Worm (Caenorhabditis elegans) whole organism, L4 larva: ENCODE data around the gene F46E10.2.

Experiments
- F10B5.3 ChIP-seq: sonication (generic microtip); optimal IDR thresholded peaks from 2 replicates; lab custom pipeline; 2016; ENCODE audit warnings: mild to moderate bottlenecking, missing genetic modification characterization, missing compliant biosample characterization
- F26F4.8 ChIP-seq: fragments of 200-800 bp; sonication (Bioruptor generic); conservative IDR thresholded peaks from 2 replicates; pipeline ENCODE4 v1.3.6; 2022; ENCODE audit warnings: missing genetic modification characterization, missing compliant biosample characterization
- F37D6.2 ChIP-seq: sonication (generic microtip); optimal IDR thresholded peaks from 2 replicates; lab custom pipeline; 2016; ENCODE audit warnings: mild to moderate bottlenecking, missing genetic modification characterization, missing compliant biosample characterization
- Y5F2A.4 ChIP-seq: fragments of 200-800 bp; sonication (Bioruptor generic); optimal IDR thresholded peaks from 2 replicates; lab custom pipeline; 2018; ENCODE audit warnings: mild to moderate bottlenecking, missing genetic modification characterization, missing compliant biosample characterization
- Y75B8A.6 ChIP-seq: fragments of 200-800 bp; sonication (Bioruptor generic); IDR thresholded peaks from 2 replicates; pipeline ENCODE4 v1.3.6; 2022; ENCODE audit warnings: missing genetic modification reagents, missing genetic modification characterization, missing compliant biosample characterization
- aha-1 ChIP-seq: fragments of 150-350 bp; peaks from one replicate; lab custom pipeline; 2014; ENCODE audit warnings: missing biosample characterization, missing genetic modification characterization
- ceh-32 ChIP-seq: sonication (generic microtip); optimal IDR thresholded peaks from 2 replicates; lab custom pipeline; 2016; ENCODE audit warnings: mild to moderate bottlenecking, missing genetic modification characterization, missing compliant biosample characterization; ENCODE audit not compliant: poor library complexity
- ceh-44 ChIP-seq: fragments of 200-800 bp; sonication (Bioruptor generic); IDR thresholded peaks from 2 replicates; pipeline ENCODE4 v1.3.6; 2022; ENCODE audit warnings: missing genetic modification reagents, missing genetic modification characterization, missing compliant biosample characterization
- ceh-62 ChIP-seq: sonication (generic microtip); optimal IDR thresholded peaks from 2 replicates; lab custom pipeline; 2017; ENCODE audit warnings: missing biosample characterization, missing genetic modification characterization
- cey-2 ChIP-seq: sonication (generic microtip); optimal IDR thresholded peaks from 3 replicates; lab custom pipeline; 2017; ENCODE audit warnings: missing genetic modification characterization, mild to moderate bottlenecking, missing compliant biosample characterization, antibody characterized with exemption, borderline replicate concordance; ENCODE audit not compliant: insufficient read depth
- daf-16 ChIP-seq, 3 experiments: sonication (generic microtip); optimal IDR thresholded peaks; 2 replicates each; lab custom pipeline; 2016 to 2017; ENCODE audit warnings: missing genetic modification characterization in 3 of 3, missing genetic modification reagents in 3 of 3, mild to moderate bottlenecking in 2 of 3, missing compliant biosample characterization in 2 of 3, missing biosample characterization in 1 of 3, moderate library complexity in 1 of 3
- dmd-6 ChIP-seq: fragments of 200-800 bp; sonication (Bioruptor generic); IDR thresholded peaks from 2 replicates; pipeline ENCODE4 v1.3.6; 2022; ENCODE audit warnings: missing genetic modification reagents, missing genetic modification characterization, missing compliant biosample characterization
- dpl-1 ChIP-seq: fragments of 150-350 bp; optimal IDR thresholded peaks from 2 replicates; lab custom pipeline; 2014; ENCODE audit warnings: missing biosample characterization, missing genetic modification reagents, missing genetic modification characterization
- duxl-1 ChIP-seq: sonication (generic microtip); optimal IDR thresholded peaks from 2 replicates; lab custom pipeline; 2016; ENCODE audit warnings: mild to moderate bottlenecking, missing genetic modification characterization, moderate library complexity, missing compliant biosample characterization; ENCODE audit not compliant: poor library complexity
- dve-1 ChIP-seq: sonication (generic microtip); optimal IDR thresholded peaks from 2 replicates; lab custom pipeline; 2017; ENCODE audit warnings: antibody characterized with exemption, mild to moderate bottlenecking, missing genetic modification characterization, missing compliant biosample characterization; ENCODE audit not compliant: insufficient read depth
- egl-43 ChIP-seq: fragments of 200-800 bp; sonication (Bioruptor generic); IDR thresholded peaks from 2 replicates; pipeline ENCODE4 v1.3.6; 2022; ENCODE audit warnings: missing genetic modification reagents, missing genetic modification characterization, missing compliant biosample characterization
- hlh-11 ChIP-seq: fragments of 200-800 bp; sonication (Bioruptor generic); optimal IDR thresholded peaks from 2 replicates; lab custom pipeline; 2018; ENCODE audit warnings: mild to moderate bottlenecking, missing genetic modification characterization, missing compliant biosample characterization
- hmg-1.1 ChIP-seq: fragments of 200-800 bp; sonication (Bioruptor generic); IDR thresholded peaks from 2 replicates; pipeline ENCODE4 v1.3.6; 2022; ENCODE audit warnings: missing genetic modification reagents, missing genetic modification characterization, missing compliant biosample characterization
- lin-1 ChIP-seq: fragments of 200-800 bp; sonication (Bioruptor generic); IDR thresholded peaks from 2 replicates; pipeline ENCODE4 v1.3.6; 2022; ENCODE audit warnings: missing genetic modification reagents, missing genetic modification characterization, missing compliant biosample characterization
- lin-29 ChIP-seq: fragments of 200-800 bp; sonication (Bioruptor generic); IDR thresholded peaks from 2 replicates; pipeline ENCODE4 v1.3.6; 2022; ENCODE audit warnings: missing genetic modification reagents, missing genetic modification characterization, missing compliant biosample characterization
- lin-39 ChIP-seq: fragments of 150-350 bp; optimal IDR thresholded peaks from 2 replicates; lab custom pipeline; 2014; ENCODE audit warnings: missing biosample characterization, missing genetic modification reagents, missing genetic modification characterization
- lsy-2 ChIP-seq, 2 experiments: fragments of 150-350 bp in 1 of 2; sonication (generic microtip) in 1 of 2; optimal IDR thresholded peaks; 2 replicates each; lab custom pipeline; 2014 to 2017; ENCODE audit warnings: missing biosample characterization in 2 of 2, missing genetic modification characterization in 2 of 2
- madf-5 ChIP-seq, 2 experiments: fragments of 200-800 bp; sonication (Bioruptor generic); IDR thresholded peaks; 2 replicates each; pipeline ENCODE4 v1.3.6; 2022; ENCODE audit warnings: missing compliant biosample characterization in 2 of 2, missing genetic modification characterization in 2 of 2
- madf-9 ChIP-seq: fragments of 200-800 bp; sonication (Bioruptor generic); conservative IDR thresholded peaks from 2 replicates; pipeline ENCODE4 v1.3.6; 2022; ENCODE audit warnings: missing genetic modification reagents, missing genetic modification characterization, missing compliant biosample characterization
- mdl-1 ChIP-seq, 2 experiments: fragments of 150-350 bp in 1 of 2; sonication (generic microtip) in 1 of 2; optimal IDR thresholded peaks; 2 replicates each; lab custom pipeline; 2014 to 2017; ENCODE audit warnings: missing biosample characterization in 2 of 2, missing genetic modification characterization in 2 of 2
- mes-2 ChIP-seq: sonication (generic microtip); optimal IDR thresholded peaks from 2 replicates; lab custom pipeline; 2016; ENCODE audit warnings: missing genotype, mild to moderate bottlenecking, missing genetic modification characterization, missing compliant biosample characterization; ENCODE audit not compliant: poor library complexity, severe bottlenecking
- mxl-2 ChIP-seq: fragments of 200-800 bp; sonication (Bioruptor generic); conservative IDR thresholded peaks from 2 replicates; pipeline ENCODE4 v1.3.6; 2022; ENCODE audit warnings: missing genetic modification reagents, missing genetic modification characterization, missing compliant biosample characterization
- mxl-3 ChIP-seq: fragments of 200-800 bp; sonication (Bioruptor generic); optimal IDR thresholded peaks from 2 replicates; lab custom pipeline; 2018; ENCODE audit warnings: mild to moderate bottlenecking, missing genetic modification characterization, missing compliant biosample characterization
- nhr-11 ChIP-seq: fragments of 150-350 bp; optimal IDR thresholded peaks from 2 replicates; lab custom pipeline; 2014; ENCODE audit warnings: missing biosample characterization, missing genetic modification characterization
- nhr-28 ChIP-seq: fragments of 150-350 bp; optimal IDR thresholded peaks from 2 replicates; lab custom pipeline; 2014; ENCODE audit warnings: missing biosample characterization, missing genetic modification characterization
- nhr-6 ChIP-seq: fragments of 150-350 bp; optimal IDR thresholded peaks from 2 replicates; lab custom pipeline; 2014; ENCODE audit warnings: missing biosample characterization, missing genetic modification characterization
- nhr-76 ChIP-seq: fragments of 150-350 bp; optimal IDR thresholded peaks from 2 replicates; lab custom pipeline; 2014; ENCODE audit warnings: missing biosample characterization, missing genetic modification characterization
- nhr-77 ChIP-seq: fragments of 150-350 bp; optimal IDR thresholded peaks from 2 replicates; lab custom pipeline; 2014; ENCODE audit warnings: missing biosample characterization, missing genetic modification characterization
- pqm-1 ChIP-seq: sonication (generic microtip); optimal IDR thresholded peaks from 2 replicates; lab custom pipeline; 2017; ENCODE audit warnings: missing biosample characterization, missing genetic modification characterization
- saeg-2 ChIP-seq: fragments of 200-800 bp; sonication (Bioruptor generic); IDR thresholded peaks from 2 replicates; pipeline ENCODE4 v1.3.6; 2022; ENCODE audit warnings: missing genetic modification reagents, missing genetic modification characterization, missing compliant biosample characterization
- snpc-4 ChIP-seq: fragments of 150-350 bp; optimal IDR thresholded peaks from 2 replicates; lab custom pipeline; 2014; ENCODE audit warnings: missing biosample characterization, missing genetic modification characterization
- spr-1 ChIP-seq: sonication (generic microtip); optimal IDR thresholded peaks from 2 replicates; lab custom pipeline; 2016; ENCODE audit warnings: mild to moderate bottlenecking, missing genetic modification characterization, missing compliant biosample characterization
- tra-1 ChIP-seq: fragments of 200-800 bp; sonication (Bioruptor generic); IDR thresholded peaks from 2 replicates; pipeline ENCODE4 v1.3.6; 2022; ENCODE audit warnings: missing genetic modification reagents, missing genetic modification characterization, missing compliant biosample characterization
- unc-39 ChIP-seq: sonication (generic microtip); optimal IDR thresholded peaks from 2 replicates; lab custom pipeline; 2017; ENCODE audit warnings: missing biosample characterization, missing genetic modification characterization
- vab-7 ChIP-seq: fragments of 200-800 bp; sonication (Bioruptor generic); IDR thresholded peaks from 2 replicates; pipeline ENCODE4 v1.3.6; 2022; ENCODE audit warnings: missing genetic modification reagents, missing genetic modification characterization, missing compliant biosample characterization
- zfp-2 ChIP-seq: sonication (generic microtip); optimal IDR thresholded peaks from 2 replicates; lab custom pipeline; 2016; ENCODE audit warnings: mild to moderate bottlenecking, missing genetic modification characterization, missing compliant biosample characterization
- zip-11 ChIP-seq: fragments of 200-800 bp; sonication (Bioruptor generic); IDR thresholded peaks from 2 replicates; pipeline ENCODE4 v1.3.6; 2022; ENCODE audit warnings: missing genetic modification characterization, missing compliant biosample characterization

Gene F46E10.2

ce11 chrV:6522879-6523497, 2.8 kb downstream of the F46E10.2 start (continued):
- no peak for TF ChIP-seq zfp-2 (tag; lab: Kevin White, UChicago)
- no peak for TF ChIP-seq dpl-1 (GFP tag; lab: Kevin White, UChicago)
- TF ChIP-seq ceh-44 (GFP tag; lab: Robert Waterston, UW) = no peak

- TF ChIP-seq nhr-28 (tag; lab: Kevin White, UChicago) (peak; percentile 71), snpc-4 (tag; lab: Kevin White, UChicago) (no peak), dmd-6 (GFP tag; lab: Robert Waterston, UW) (peak; percentile 89), mxl-3 (GFP tag; lab: Kevin White, UChicago) (peak; percentile 52), dve-1 (tag; lab: Kevin White, UChicago) (peak; percentile 63), Y5F2A.4 (GFP tag; lab: Kevin White, UChicago) (no peak), pqm-1 (tag; lab: Kevin White, UChicago) (peak; percentile 80), hlh-11 (tag; lab: Kevin White, UChicago) (peak; percentile 86), tra-1 (peak; percentile 54; the same call in 1 of the 2 replicates), daf-16 (GFP tag; optimal IDR thresholded peaks at IDR 0.05; lab: Kevin White, UChicago) (no peak), daf-16 (tag; optimal IDR thresholded peaks at IDR 0.05; lab: Kevin White, UChicago) (peak; percentile 69), F37D6.2 (tag; lab: Kevin White, UChicago) (no peak), nhr-77 (tag; lab: Kevin White, UChicago) (peak; percentile 6), lin-1 (0 out of 2 replicates have a peak, but pooled peaks have one; percentile 28)
These were observed 4.5 kb downstream of the F46E10.2 start, which contains the start of gene acs-1 for ce11 chrV:6524757-6525156. Gene acs-1, plus strand, starts transcription at chrV:6524989.

DNA sequence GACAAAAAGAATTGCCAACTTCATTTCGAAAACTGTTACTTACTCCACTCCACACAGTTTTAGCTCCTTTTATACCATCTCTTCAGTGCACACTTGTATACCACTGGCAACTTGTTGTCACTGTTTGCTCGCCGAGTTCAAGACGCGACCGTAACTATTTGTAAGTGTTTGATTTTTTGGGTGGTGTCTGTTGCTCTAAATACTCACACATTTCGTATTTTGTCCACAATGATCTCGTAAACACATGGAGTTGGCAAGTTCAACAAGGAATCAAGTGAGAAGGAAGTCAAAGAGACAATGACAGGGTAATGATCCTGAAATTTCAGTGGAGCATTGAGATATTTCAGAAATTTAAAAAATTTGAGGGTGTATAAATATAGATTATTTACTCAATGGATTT, 12.8 kb downstream of the F46E10.2 start, which contains the start of gene hpo-26:
TSS of gene hpo-26 (minus strand) at position 31 of the 400 bp plus-strand sequence.
- TF ChIP-seq egl-43 (GFP tag; lab: Robert Waterston, UW) = 0 out of 2 replicates have a peak, but pooled peaks have one; percentile 4
- TF ChIP-seq mes-2 (tag; lab: Kevin White, UChicago) = peak; percentile 5
- no peak for TF ChIP-seq mxl-2 (GFP tag; lab: Robert Waterston, UW)
- no peak for TF ChIP-seq spr-1 (tag; lab: Kevin White, UChicago)
- TF ChIP-seq daf-16 (GFP tag; optimal IDR thresholded peaks at IDR 0.05; lab: Kevin White, UChicago) = no peak
- TF ChIP-seq daf-16 (tag; optimal IDR thresholded peaks at IDR 0.05; lab: Kevin White, UChicago) = peak; percentile 75
- TF ChIP-seq madf-5 (GFP tag; IDR thresholded peaks at IDR 0.05; lab: Robert Waterston, UW) = no peak

DNA sequence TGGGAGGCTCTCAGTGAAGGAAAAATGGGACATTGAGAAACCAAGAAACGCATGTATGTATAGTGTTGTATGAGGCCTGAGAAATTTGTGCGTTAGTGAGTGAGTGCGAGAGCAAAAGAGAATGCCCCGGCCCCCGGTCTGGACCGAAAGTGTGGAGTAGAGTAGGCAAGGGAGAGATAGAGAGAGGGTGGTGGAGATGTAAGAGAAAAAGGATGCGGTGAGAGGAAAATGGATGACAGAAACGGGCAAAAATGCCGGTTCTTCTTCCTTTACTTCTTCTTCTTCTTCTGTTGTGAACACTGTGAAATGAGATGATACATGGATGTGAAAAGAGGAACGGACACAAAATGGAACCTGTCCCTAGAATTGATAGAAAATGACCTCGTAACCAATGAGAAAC, 18.1 kb downstream of the F46E10.2 start:
- TF ChIP-seq vab-7 = no peak
- no peak for TF ChIP-seq pqm-1 (tag; lab: Kevin White, UChicago)
- TF ChIP-seq mdl-1 (tag; optimal IDR thresholded peaks at IDR 0.05; lab: Kevin White, UChicago) = no peak
- TF ChIP-seq F37D6.2 (tag; lab: Kevin White, UChicago) = peak; percentile 10
- no peak for TF ChIP-seq ceh-32 (tag; lab: Kevin White, UChicago)
- no peak for TF ChIP-seq ceh-62
- no peak for TF ChIP-seq lin-29 (GFP tag; lab: Robert Waterston, UW)
- peak; percentile 44; the same call in 1 of the 2 replicates for TF ChIP-seq hmg-1.1 (GFP tag; lab: Robert Waterston, UW)
- no peak for TF ChIP-seq cey-2 (tag; lab: Kevin White, UChicago)
- TF ChIP-seq nhr-11 (tag; lab: Kevin White, UChicago) = peak; percentile 21
- no peak for TF ChIP-seq F26F4.8
- no peak for TF ChIP-seq dve-1 (tag; lab: Kevin White, UChicago)
- TF ChIP-seq lsy-2 (tag; optimal IDR thresholded peaks at IDR 0.05; lab: Kevin White, UChicago) = no peak
- TF ChIP-seq aha-1 (tag; lab: Kevin White, UChicago) = no peak
- TF ChIP-seq unc-39 (tag; lab: Kevin White, UChicago) = no peak
- TF ChIP-seq mxl-2 (GFP tag; lab: Robert Waterston, UW) = no peak
- no peak for TF ChIP-seq F10B5.3 (tag; lab: Kevin White, UChicago)
- TF ChIP-seq Y75B8A.6 (GFP tag; lab: Robert Waterston, UW) = no peak
- TF ChIP-seq nhr-6 (tag; lab: Kevin White, UChicago) = no peak
- TF ChIP-seq nhr-76 (tag; lab: Kevin White, UChicago) = no peak
- TF ChIP-seq saeg-2 = no peak
- TF ChIP-seq dpl-1 (GFP tag; lab: Kevin White, UChicago) = no peak
- no peak for TF ChIP-seq duxl-1
- no peak for TF ChIP-seq ceh-44 (GFP tag; lab: Robert Waterston, UW)
- no peak for TF ChIP-seq lin-39 (tag; lab: Kevin White, UChicago)
- no peak for TF ChIP-seq madf-9
- TF ChIP-seq nhr-28 (tag; lab: Kevin White, UChicago) = no peak
- no peak for TF ChIP-seq zip-11 (GFP tag; lab: Robert Waterston, UW)
